Worm (Caenorhabditis elegans) whole organism, late embryonic: Measurements from ENCODE around the gene F35A5.2.

Source experiments
- T23F11.4 ChIP-seq: fragments of 200-800 bp; sonication (Bioruptor generic); optimal IDR thresholded peaks from 2 replicates; lab custom pipeline; 2018; ENCODE audit warnings: mild to moderate bottlenecking, missing genetic modification characterization, missing compliant biosample characterization
- dmd-4 ChIP-seq: sonication (generic microtip); optimal IDR thresholded peaks from 2 replicates; lab custom pipeline; 2016; ENCODE audit warnings: borderline replicate concordance, missing genetic modification characterization, missing compliant biosample characterization
- elt-2 ChIP-seq: sonication (generic microtip); optimal IDR thresholded peaks from 2 replicates; lab custom pipeline; 2016; ENCODE audit warnings: missing genetic modification reagents, missing genetic modification characterization, missing compliant biosample characterization
- hlh-15 ChIP-seq: sonication (generic microtip); optimal IDR thresholded peaks from 2 replicates; lab custom pipeline; 2016; ENCODE audit warnings: missing genetic modification characterization, missing compliant biosample characterization
- rnt-1 ChIP-seq: sonication (generic microtip); optimal IDR thresholded peaks from 2 replicates; lab custom pipeline; 2016; ENCODE audit warnings: missing genetic modification characterization, missing compliant biosample characterization

Gene F35A5.2

ce11 chrX:3839172-3839571 lies 34.2 kb downstream of the F35A5.2 start:
- TF ChIP-seq dmd-4 (tag; lab: Kevin White, UChicago): no peak
- TF ChIP-seq rnt-1 (tag; lab: Kevin White, UChicago): peak; percentile 5

- TF ChIP-seq elt-2 (tag; lab: Kevin White, UChicago): peak; percentile 2
- no peak for TF ChIP-seq hlh-15 (tag; lab: Kevin White, UChicago)
Measured at ce11 chrX:3842398-3842896, 37.5 kb downstream of the F35A5.2 start, which contains the start of gene ttr-48. Gene ttr-48 (minus strand): TSS chrX:3842448.

ce11 chrX:3853901-3854300 lies 49.0 kb downstream of the F35A5.2 start:
- TF ChIP-seq T23F11.4 (no peak), rnt-1 (tag; lab: Kevin White, UChicago) (peak; percentile 85)
- TF ChIP-seq, all 69 proteins: peak for 1
